Worm (Caenorhabditis elegans) whole organism, L1 larva: ENCODE data around the gene ZK1290.13.

Experiments used
- C16A3.4 ChIP-seq: fragments of 150-350 bp; optimal IDR thresholded peaks from 2 replicates; lab custom pipeline; 2014; ENCODE audit warnings: missing biosample characterization, missing genetic modification characterization
- aly-2 ChIP-seq: fragments of 150-350 bp; optimal IDR thresholded peaks from 2 replicates; lab custom pipeline; 2014; ENCODE audit warnings: missing biosample characterization, missing genetic modification characterization
- blmp-1 ChIP-seq: fragments of 150-350 bp; optimal IDR thresholded peaks from 2 replicates; lab custom pipeline; 2014; ENCODE audit warnings: missing biosample characterization, missing genetic modification characterization
- ceh-63 ChIP-seq: fragments of 200-800 bp; sonication (Bioruptor generic); optimal IDR thresholded peaks from 2 replicates; lab custom pipeline; 2018; ENCODE audit warnings: mild to moderate bottlenecking, missing genetic modification characterization, missing compliant biosample characterization
- ces-1 ChIP-seq: fragments of 150-350 bp; optimal IDR thresholded peaks from 2 replicates; lab custom pipeline; 2014; ENCODE audit warnings: missing biosample characterization, missing genetic modification reagents, missing genetic modification characterization
- dpl-1 ChIP-seq, 3 experiments: fragments of 150-350 bp in 2 of 3; sonication (generic microtip) in 1 of 3; optimal IDR thresholded peaks; 2 replicates each; lab custom pipeline; 2014 to 2017; ENCODE audit warnings: missing biosample characterization in 3 of 3, missing genetic modification characterization in 3 of 3, missing genetic modification reagents in 3 of 3
- dsc-1 ChIP-seq: sonication (generic microtip); optimal IDR thresholded peaks from 2 replicates; lab custom pipeline; 2016; ENCODE audit warnings: mild to moderate bottlenecking, missing genetic modification characterization, missing compliant biosample characterization
- efl-1 ChIP-seq, 4 experiments: fragments of 150-350 bp; optimal IDR thresholded peaks in 3 of 4; peaks in 1 of 4; 1 replicate in 1 of 4; 2 replicates in 3 of 4; lab custom pipeline; 2014; ENCODE audit warnings: missing biosample characterization in 2 of 4, missing genetic modification characterization in 2 of 4, missing genetic modification reagents in 2 of 4
- efl-3 ChIP-seq: fragments of 200-800 bp; sonication (Bioruptor generic); optimal IDR thresholded peaks from 2 replicates; lab custom pipeline; 2018; ENCODE audit warnings: mild to moderate bottlenecking, missing genetic modification characterization, missing compliant biosample characterization
- egl-13 ChIP-seq: sonication (generic microtip); optimal IDR thresholded peaks from 2 replicates; lab custom pipeline; 2016; ENCODE audit warnings: missing genotype, missing genetic modification reagents, missing genetic modification characterization, missing compliant biosample characterization
- elt-3 ChIP-seq, 6 experiments: fragments of 150-350 bp in 1 of 6; sonication (generic microtip); optimal IDR thresholded peaks; 2 replicates each; lab custom pipeline; 2017 to 2018; ENCODE audit warnings: missing biosample characterization in 6 of 6, missing genetic modification characterization in 6 of 6, inconsistent platforms in 1 of 6
- fos-1 ChIP-seq: fragments of 150-350 bp; optimal IDR thresholded peaks from 2 replicates; lab custom pipeline; 2014; ENCODE audit warnings: missing biosample characterization, missing genetic modification characterization
- hpl-2 ChIP-seq: fragments of 150-350 bp; optimal IDR thresholded peaks from 2 replicates; lab custom pipeline; 2014; ENCODE audit warnings: missing biosample characterization, missing genetic modification reagents, missing genetic modification characterization
- isw-1 ChIP-seq: fragments of 200-800 bp; sonication (Bioruptor generic); IDR thresholded peaks from 2 replicates; pipeline ENCODE4 v1.3.6; 2022; ENCODE audit warnings: missing genetic modification characterization, missing compliant biosample characterization
- lin-14 ChIP-seq: fragments of 200-800 bp; sonication (Bioruptor generic); optimal IDR thresholded peaks from 2 replicates; lab custom pipeline; 2018; ENCODE audit warnings: mild to moderate bottlenecking, missing genetic modification characterization, moderate library complexity, missing compliant biosample characterization
- lin-15B ChIP-seq: fragments of 150-350 bp; sonication (generic microtip); optimal IDR thresholded peaks from 3 replicates; lab custom pipeline; 2014; ENCODE audit warnings: missing biosample characterization, missing genetic modification characterization
- lin-35 ChIP-seq, 2 experiments: fragments of 150-350 bp; optimal IDR thresholded peaks; 2 replicates each; lab custom pipeline; 2014; ENCODE audit warnings: missing biosample characterization in 2 of 2, missing genetic modification characterization in 2 of 2, missing genetic modification reagents in 2 of 2
- lir-3 ChIP-seq: sonication (generic microtip); optimal IDR thresholded peaks from 2 replicates; lab custom pipeline; 2016; ENCODE audit warnings: mild to moderate bottlenecking, missing genetic modification characterization, moderate library complexity, missing compliant biosample characterization; ENCODE audit not compliant: poor library complexity
- lsy-2 ChIP-seq, 2 experiments: fragments of 150-350 bp; optimal IDR thresholded peaks; 2 replicates each; lab custom pipeline; 2014; ENCODE audit warnings: missing biosample characterization in 2 of 2, missing genetic modification characterization in 2 of 2
- mep-1 ChIP-seq: fragments of 150-350 bp; optimal IDR thresholded peaks from 2 replicates; lab custom pipeline; 2014; ENCODE audit warnings: missing biosample characterization, missing genetic modification characterization
- nhr-12 ChIP-seq: sonication (generic microtip); optimal IDR thresholded peaks from 2 replicates; lab custom pipeline; 2017; ENCODE audit warnings: missing biosample characterization, missing genetic modification characterization
- nhr-20 ChIP-seq: sonication (generic microtip); optimal IDR thresholded peaks from 2 replicates; lab custom pipeline; 2016; ENCODE audit warnings: mild to moderate bottlenecking, missing genetic modification characterization, missing compliant biosample characterization
- nhr-47 ChIP-seq: sonication (generic microtip); optimal IDR thresholded peaks from 2 replicates; lab custom pipeline; 2016; ENCODE audit warnings: mild to moderate bottlenecking, missing genetic modification characterization, moderate library complexity, missing compliant biosample characterization
- nhr-71 ChIP-seq: sonication (generic microtip); optimal IDR thresholded peaks from 2 replicates; lab custom pipeline; 2016; ENCODE audit warnings: mild to moderate bottlenecking, missing genetic modification characterization, moderate library complexity, missing compliant biosample characterization
- nhr-85 ChIP-seq: sonication (generic microtip); peaks from one replicate; lab custom pipeline; 2016; ENCODE audit warnings: missing genetic modification characterization, inconsistent platforms, missing compliant biosample characterization
- nhr-90 ChIP-seq: sonication (generic microtip); optimal IDR thresholded peaks from 2 replicates; lab custom pipeline; 2016; ENCODE audit warnings: mild to moderate bottlenecking, missing genetic modification characterization, missing compliant biosample characterization; ENCODE audit not compliant: poor library complexity
- pag-3 ChIP-seq: sonication (generic microtip); optimal IDR thresholded peaks from 2 replicates; lab custom pipeline; 2017; ENCODE audit warnings: missing genetic modification characterization, mild to moderate bottlenecking, missing compliant biosample characterization, antibody characterized with exemption, borderline replicate concordance; ENCODE audit not compliant: insufficient read depth
- pax-3 ChIP-seq: fragments of 200-800 bp; sonication (Bioruptor generic); optimal IDR thresholded peaks from 2 replicates; lab custom pipeline; 2018; ENCODE audit warnings: mild to moderate bottlenecking, missing genetic modification characterization, moderate library complexity, missing compliant biosample characterization
- rnt-1 ChIP-seq: sonication (generic microtip); optimal IDR thresholded peaks from 2 replicates; lab custom pipeline; 2016; ENCODE audit warnings: mild to moderate bottlenecking, missing genetic modification characterization, moderate library complexity, missing compliant biosample characterization
- skn-1 ChIP-seq: fragments of 150-350 bp; optimal IDR thresholded peaks from 2 replicates; lab custom pipeline; 2014; ENCODE audit warnings: missing biosample characterization, missing genetic modification characterization
- snpc-4 ChIP-seq: fragments of 150-350 bp; optimal IDR thresholded peaks from 2 replicates; lab custom pipeline; 2014; ENCODE audit warnings: missing biosample characterization, missing genetic modification characterization
- snu-23 ChIP-seq: sonication (generic microtip); optimal IDR thresholded peaks from 2 replicates; lab custom pipeline; 2016; ENCODE audit warnings: missing genetic modification characterization, missing compliant biosample characterization
- sptf-1 ChIP-seq: fragments of 150-350 bp; optimal IDR thresholded peaks from 2 replicates; lab custom pipeline; 2014; ENCODE audit warnings: missing biosample characterization, missing genetic modification characterization
- sup-37 ChIP-seq: fragments of 200-800 bp; sonication (Bioruptor generic); optimal IDR thresholded peaks from 2 replicates; lab custom pipeline; 2018; ENCODE audit warnings: mild to moderate bottlenecking, missing genetic modification characterization, missing compliant biosample characterization
- swsn-7 ChIP-seq: sonication (generic microtip); optimal IDR thresholded peaks from 2 replicates; lab custom pipeline; 2016; ENCODE audit warnings: missing genetic modification characterization, missing compliant biosample characterization
- tbx-2 ChIP-seq: sonication (generic microtip); optimal IDR thresholded peaks from 2 replicates; lab custom pipeline; 2016; ENCODE audit warnings: missing genetic modification characterization, missing compliant biosample characterization
- unc-130 ChIP-seq: fragments of 150-350 bp; optimal IDR thresholded peaks from 2 replicates; lab custom pipeline; 2017; ENCODE audit warnings: missing biosample characterization, missing genetic modification characterization, inconsistent platforms
- unc-62 ChIP-seq: fragments of 150-350 bp; optimal IDR thresholded peaks from 2 replicates; lab custom pipeline; 2014; ENCODE audit warnings: missing biosample characterization, missing genetic modification reagents, missing genetic modification characterization
- vab-15 ChIP-seq: sonication (generic microtip); optimal IDR thresholded peaks from 2 replicates; lab custom pipeline; 2017; ENCODE audit warnings: missing genotype, mild to moderate bottlenecking, missing genetic modification characterization, missing compliant biosample characterization
- xbp-1 ChIP-seq: sonication (generic microtip); optimal IDR thresholded peaks from 2 replicates; lab custom pipeline; 2016; ENCODE audit warnings: missing genetic modification characterization, missing compliant biosample characterization
- ztf-11 ChIP-seq, 2 experiments: sonication (generic microtip); optimal IDR thresholded peaks; 2 replicates each; lab custom pipeline; 2016 to 2017; ENCODE audit warnings: missing genetic modification characterization in 2 of 2, missing biosample characterization in 1 of 2, missing compliant biosample characterization in 1 of 2

Gene ZK1290.13

DNA sequence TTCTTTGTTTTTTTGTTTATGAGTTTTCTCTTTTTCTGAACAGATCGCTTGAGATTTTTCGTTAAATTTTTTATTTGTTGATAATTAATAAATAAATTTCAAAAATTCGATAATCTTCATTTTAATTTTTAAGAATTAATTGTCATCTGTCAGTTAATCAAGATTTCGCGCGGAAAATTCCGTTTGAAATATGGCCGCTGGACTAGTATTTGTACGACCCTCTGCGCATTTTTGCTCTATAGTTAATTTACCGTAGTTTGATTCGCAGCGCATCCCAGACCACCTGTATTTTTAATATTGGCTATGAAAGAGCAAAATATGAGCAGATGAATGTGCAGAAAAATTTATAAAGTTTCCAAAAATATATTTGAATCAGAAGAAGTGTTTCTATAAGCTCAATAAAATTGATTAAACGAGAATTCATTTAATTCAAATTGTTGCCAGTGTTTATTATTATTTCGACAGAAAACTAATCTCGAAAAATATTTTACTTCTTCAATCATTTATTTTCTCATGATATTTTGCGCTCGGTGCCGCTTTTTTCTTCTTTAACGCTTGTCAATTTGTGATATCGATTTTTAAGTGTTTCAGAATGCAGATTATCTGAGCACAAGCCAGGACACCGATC is 2.9 kb downstream of the ZK1290.13 start, which contains the start of gene nfi-1:
TSS of gene nfi-1 (plus strand) at position 578 of the 628 bp plus-strand sequence.
- TF ChIP-seq unc-130 (tag; lab: Kevin White, UChicago), result peak; percentile 55
- TF ChIP-seq lin-35 (GFP tag; optimal IDR thresholded peaks at IDR 0.05; lab: Kevin White, UChicago), result peak; percentile 74 to 88
- peak; percentile 53 for TF ChIP-seq tbx-2 (tag; lab: Kevin White, UChicago)
- TF ChIP-seq swsn-7 (tag; lab: Kevin White, UChicago), result peak; percentile 17
- TF ChIP-seq xbp-1 (tag; lab: Kevin White, UChicago), result peak; percentile 53
- peak; percentile 67 for TF ChIP-seq lin-15B (tag; lab: Kevin White, UChicago)
- TF ChIP-seq mep-1 (tag; lab: Kevin White, UChicago), result peak; percentile 56
- TF ChIP-seq unc-62 (GFP tag; lab: Kevin White, UChicago), result no peak
- peak; percentile 13 for TF ChIP-seq nhr-85
- peak; percentile 75 to 97 for TF ChIP-seq lsy-2 (tag; optimal IDR thresholded peaks at IDR 0.05; lab: Kevin White, UChicago)
- TF ChIP-seq nhr-20 (tag; lab: Kevin White, UChicago), result peak; percentile 58
- peak; percentile 62 for TF ChIP-seq nhr-71 (tag; lab: Kevin White, UChicago)
- TF ChIP-seq C16A3.4, result peak; percentile 72
- TF ChIP-seq efl-3, result no peak
- peak; percentile 11 for TF ChIP-seq nhr-90
- TF ChIP-seq dpl-1 (GFP tag; optimal IDR thresholded peaks at IDR 0.05; lab: Kevin White, UChicago), result peak; percentile 65 to 87 (median 76)
- TF ChIP-seq lir-3 (tag; lab: Kevin White, UChicago), result peak; percentile 67
- TF ChIP-seq skn-1 (tag; lab: Kevin White, UChicago), result peak; percentile 37
- peak; percentile 18 for TF ChIP-seq vab-15 (tag; lab: Kevin White, UChicago)
- TF ChIP-seq rnt-1 (tag; lab: Kevin White, UChicago), result peak; percentile 72
- peak; percentile 44 to 80 for TF ChIP-seq efl-1 (optimal IDR thresholded peaks at IDR 0.05; lab: Kevin White, UChicago)
- peak; percentile 82 to 97 for TF ChIP-seq efl-1 (GFP tag; optimal IDR thresholded peaks at IDR 0.05 in 1 of 2; lab: Kevin White, UChicago)
- TF ChIP-seq ceh-63 (GFP tag; lab: Kevin White, UChicago), result no peak
- peak in 1 of 2 experiments; percentile 28 for TF ChIP-seq ztf-11 (tag; optimal IDR thresholded peaks at IDR 0.05; lab: Kevin White, UChicago)
- TF ChIP-seq hpl-2, result no peak
- TF ChIP-seq snu-23 (GFP tag; lab: Kevin White, UChicago), result peak; percentile 60
- TF ChIP-seq ces-1 (GFP tag; lab: Kevin White, UChicago), result no peak
- TF ChIP-seq pax-3, result no peak
- TF ChIP-seq dsc-1 (tag; lab: Kevin White, UChicago), result no peak
- peak; percentile 60 for TF ChIP-seq lin-14 (GFP tag; lab: Kevin White, UChicago)
- TF ChIP-seq snpc-4, result peak; percentile 8
- TF ChIP-seq egl-13 (tag; lab: Kevin White, UChicago), result no peak
- peak in 1 of 6 experiments; percentile 50 for TF ChIP-seq elt-3 (tag; optimal IDR thresholded peaks at IDR 0.05; lab: Kevin White, UChicago)
- TF ChIP-seq pag-3, result no peak
- TF ChIP-seq blmp-1 (tag; lab: Kevin White, UChicago), result peak; percentile 65
- no peak for TF ChIP-seq isw-1 (GFP tag; lab: Robert Waterston, UW)
- TF ChIP-seq nhr-47 (tag; lab: Kevin White, UChicago), result peak; percentile 38

DNA sequence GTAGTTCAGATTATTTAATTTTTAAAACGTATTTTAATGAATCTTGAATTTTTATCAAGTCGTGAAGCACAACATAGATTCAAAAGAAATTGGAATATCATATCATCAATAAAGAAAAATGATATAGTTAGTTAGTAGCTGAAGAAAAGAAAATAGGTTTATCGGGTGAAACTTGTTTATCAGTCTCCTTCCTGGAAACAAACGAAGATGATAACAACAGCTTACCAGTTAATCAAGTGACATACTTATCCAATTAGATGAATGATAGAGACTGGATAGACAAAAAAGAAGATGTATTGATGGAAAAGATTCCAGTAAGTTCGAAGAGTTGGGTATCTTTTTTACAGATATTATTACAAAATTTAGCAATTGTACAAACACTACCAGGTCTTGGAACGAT is 8.1 kb downstream of the ZK1290.13 start:
- TF ChIP-seq blmp-1 (tag; lab: Kevin White, UChicago) (peak; percentile 58), sup-37 (no peak)

DNA sequence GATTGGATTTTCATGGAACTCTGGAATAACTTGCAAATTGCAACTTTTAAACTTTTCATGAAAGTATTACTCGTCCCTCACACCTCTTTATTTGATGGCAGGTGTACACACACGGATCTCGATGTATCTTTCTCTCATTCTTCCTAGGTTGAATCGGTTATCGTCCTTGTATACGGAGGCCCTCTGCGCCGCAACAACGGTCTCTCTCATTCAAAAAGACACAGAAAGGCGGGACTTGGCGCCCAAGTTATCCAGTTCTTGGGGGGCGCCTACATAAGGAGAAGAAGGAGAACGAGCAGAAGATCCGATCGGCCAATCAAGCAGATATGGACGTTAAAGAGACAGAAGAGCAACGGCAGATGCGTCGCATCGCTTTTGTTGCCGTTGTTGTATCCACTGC is 9.0 kb downstream of the ZK1290.13 start, which contains the start of gene rol-8:
TSS of gene rol-8 (plus strand) at position 301 of the 400 bp plus-strand sequence.
- TF ChIP-seq aly-2 (tag; lab: Kevin White, UChicago) (no peak), fos-1 (no peak), blmp-1 (tag; lab: Kevin White, UChicago) (peak; percentile 9), lir-3 (tag; lab: Kevin White, UChicago) (no peak), snu-23 (GFP tag; lab: Kevin White, UChicago) (no peak), nhr-12 (no peak), sptf-1 (tag; lab: Kevin White, UChicago) (no peak)
- TF ChIP-seq, all 84 proteins: peak for 1
